Fruit fly (Drosophila melanogaster) whole organism, prepupa: ENCODE data around the gene dhd.

Experiments
- Blimp-1 ChIP-seq: fragments of 200-800 bp; sonication (Bioruptor generic); optimal IDR thresholded peaks from 3 replicates; lab custom pipeline; 2017; ENCODE audit warnings: missing biosample characterization, missing genetic modification characterization, mild to moderate bottlenecking, moderate library complexity, missing genetic modification reagents
- CG10631 ChIP-seq: fragments of 200-800 bp; sonication (Bioruptor generic); optimal IDR thresholded peaks from 2 replicates; lab custom pipeline; 2016; ENCODE audit warnings: missing biosample characterization, missing genetic modification characterization
- CG10669 ChIP-seq: fragments of 200-800 bp; sonication (Bioruptor generic); optimal IDR thresholded peaks from 3 replicates; lab custom pipeline; 2018; ENCODE audit warnings: missing biosample characterization, mild to moderate bottlenecking, missing genetic modification characterization, moderate library complexity
- CG11294 ChIP-seq: fragments of 200-800 bp; sonication (Bioruptor generic); IDR thresholded peaks from 2 replicates; pipeline ENCODE4 v1.3.6; 2022; ENCODE audit warnings: missing biosample characterization, missing genetic modification characterization
- CG11762 ChIP-seq: fragments of 200-800 bp; sonication (Bioruptor generic); optimal IDR thresholded peaks from 3 replicates; lab custom pipeline; 2016; ENCODE audit warnings: missing biosample characterization, missing genetic modification characterization; ENCODE audit not compliant: insufficient read depth
- CG15336 ChIP-seq: fragments of 200-800 bp; sonication (Bioruptor generic); IDR thresholded peaks from 2 replicates; pipeline ENCODE4 v1.3.6; 2022; ENCODE audit warnings: missing biosample characterization, missing genetic modification characterization
- CG1621 ChIP-seq: fragments of 200-800 bp; sonication (Bioruptor generic); optimal IDR thresholded peaks from 3 replicates; lab custom pipeline; 2018; ENCODE audit warnings: missing biosample characterization, mild to moderate bottlenecking, missing genetic modification characterization
- CG3032 ChIP-seq: fragments of 200-800 bp; optimal IDR thresholded peaks from 2 replicates; lab custom pipeline; 2019; ENCODE audit warnings: missing biosample characterization, mild to moderate bottlenecking, missing genetic modification characterization, moderate library complexity
- CG31627 ChIP-seq: fragments of 200-800 bp; sonication (Bioruptor generic); optimal IDR thresholded peaks from 3 replicates; lab custom pipeline; 2016; ENCODE audit warnings: missing biosample characterization, missing genetic modification characterization
- CG32006 ChIP-seq: fragments of 200-800 bp; sonication (Bioruptor generic); optimal IDR thresholded peaks from 3 replicates; lab custom pipeline; 2017; ENCODE audit warnings: missing biosample characterization, mild to moderate bottlenecking, missing genetic modification characterization
- CG34406 ChIP-seq: fragments of 200-800 bp; sonication (Bioruptor generic); optimal IDR thresholded peaks from 3 replicates; lab custom pipeline; 2016; ENCODE audit warnings: missing biosample characterization, missing genetic modification characterization
- CG3919 ChIP-seq: fragments of 200-800 bp; sonication (Bioruptor generic); optimal IDR thresholded peaks from 3 replicates; lab custom pipeline; 2016; ENCODE audit warnings: missing biosample characterization, missing genetic modification characterization
- CG4318 ChIP-seq: fragments of 200-800 bp; sonication (Bioruptor generic); optimal IDR thresholded peaks from 3 replicates; lab custom pipeline; 2017; ENCODE audit warnings: missing biosample characterization, mild to moderate bottlenecking, missing genetic modification characterization
- CG6163 ChIP-seq: fragments of 200-800 bp; sonication (Bioruptor generic); IDR thresholded peaks from 3 replicates; pipeline ENCODE4 v1.3.6; 2022; ENCODE audit warnings: missing biosample characterization, missing genetic modification characterization
- CG6276 ChIP-seq: fragments of 200-800 bp; sonication (Bioruptor generic); optimal IDR thresholded peaks from 2 replicates; lab custom pipeline; 2017; ENCODE audit warnings: missing biosample characterization, mild to moderate bottlenecking, missing genetic modification characterization
- CG6792 ChIP-seq: fragments of 200-800 bp; sonication (Bioruptor generic); optimal IDR thresholded peaks from 3 replicates; lab custom pipeline; 2016; ENCODE audit warnings: missing biosample characterization, missing genetic modification characterization
- CG6808 ChIP-seq: fragments of 200-800 bp; sonication (Bioruptor generic); optimal IDR thresholded peaks from 3 replicates; lab custom pipeline; 2017; ENCODE audit warnings: missing biosample characterization, missing genetic modification characterization, mild to moderate bottlenecking, moderate library complexity, missing genetic modification reagents
- CG6854 ChIP-seq: fragments of 200-800 bp; sonication (Bioruptor generic); optimal IDR thresholded peaks from 2 replicates; lab custom pipeline; 2017; ENCODE audit warnings: missing biosample characterization, mild to moderate bottlenecking, missing genetic modification characterization
- CG8119 ChIP-seq: fragments of 200-800 bp; sonication (Bioruptor generic); IDR thresholded peaks from 3 replicates; pipeline ENCODE4 v1.3.6; 2022; ENCODE audit warnings: missing biosample characterization, missing genetic modification characterization
- CG8319 ChIP-seq: fragments of 200-800 bp; sonication (Bioruptor generic); optimal IDR thresholded peaks from 3 replicates; lab custom pipeline; 2016; ENCODE audit warnings: missing biosample characterization, missing genetic modification characterization
- CG8632 ChIP-seq: fragments of 200-800 bp; sonication (Bioruptor generic); optimal IDR thresholded peaks from 3 replicates; lab custom pipeline; 2016; ENCODE audit warnings: missing biosample characterization, missing genetic modification characterization
- Eip75B ChIP-seq: fragments of 200-800 bp; sonication (Bioruptor generic); optimal IDR thresholded peaks from 3 replicates; lab custom pipeline; 2016; ENCODE audit warnings: missing biosample characterization, missing genetic modification characterization
- Eip78C ChIP-seq: fragments of 200-800 bp; sonication (Bioruptor generic); peaks from one replicate; lab custom pipeline; 2016; ENCODE audit warnings: missing biosample characterization, missing genetic modification characterization
- Eip93F ChIP-seq: fragments of 200-800 bp; sonication (Bioruptor generic); optimal IDR thresholded peaks from 2 replicates; lab custom pipeline; 2016; ENCODE audit warnings: missing biosample characterization, mild to moderate bottlenecking, missing genetic modification characterization
- Ets21C ChIP-seq: fragments of 200-800 bp; sonication (Bioruptor generic); optimal IDR thresholded peaks from 3 replicates; lab custom pipeline; 2016; ENCODE audit warnings: missing biosample characterization, missing genetic modification characterization
- Ets96B ChIP-seq: fragments of 200-800 bp; optimal IDR thresholded peaks from 2 replicates; lab custom pipeline; 2019; ENCODE audit warnings: missing biosample characterization, mild to moderate bottlenecking, missing genetic modification characterization, moderate library complexity
- Hr38 ChIP-seq: sonication (Bioruptor generic); optimal IDR thresholded peaks from 2 replicates; lab custom pipeline; 2016; ENCODE audit warnings: missing biosample characterization, missing genetic modification characterization
- Hr39 ChIP-seq: fragments of 200-800 bp; sonication (Bioruptor generic); optimal IDR thresholded peaks from 2 replicates; lab custom pipeline; 2016; ENCODE audit warnings: missing biosample characterization, missing genetic modification characterization
- Hr4 ChIP-seq: fragments of 200-800 bp; sonication (Bioruptor generic); optimal IDR thresholded peaks from 3 replicates; lab custom pipeline; 2016; ENCODE audit warnings: missing biosample characterization, missing genetic modification characterization
- Lpt ChIP-seq: fragments of 200-800 bp; sonication (Bioruptor generic); optimal IDR thresholded peaks from 3 replicates; lab custom pipeline; 2016; ENCODE audit warnings: missing biosample characterization, missing genetic modification characterization
- OdsH ChIP-seq: fragments of 200-800 bp; sonication (Bioruptor generic); optimal IDR thresholded peaks from 3 replicates; lab custom pipeline; 2016; ENCODE audit warnings: missing biosample characterization, missing genetic modification characterization
- Smox ChIP-seq: fragments of 200-800 bp; sonication (Bioruptor generic); optimal IDR thresholded peaks from 3 replicates; lab custom pipeline; 2016; ENCODE audit warnings: missing biosample characterization, missing genetic modification characterization
- Sox102F ChIP-seq: fragments of 200-800 bp; sonication (Bioruptor generic); optimal IDR thresholded peaks from 2 replicates; lab custom pipeline; 2016; ENCODE audit warnings: missing biosample characterization, mild to moderate bottlenecking, missing genetic modification characterization
- Sox14 ChIP-seq: fragments of 200-800 bp; sonication (Bioruptor generic); optimal IDR thresholded peaks from 3 replicates; lab custom pipeline; 2016; ENCODE audit warnings: missing biosample characterization, missing genetic modification characterization
- Sox15 ChIP-seq: fragments of 200-800 bp; sonication (Bioruptor generic); optimal IDR thresholded peaks from 3 replicates; lab custom pipeline; 2016; ENCODE audit warnings: missing biosample characterization, missing genetic modification characterization
- achi ChIP-seq: fragments of 200-800 bp; sonication (Bioruptor generic); optimal IDR thresholded peaks from 3 replicates; lab custom pipeline; 2016; ENCODE audit warnings: missing biosample characterization, missing genetic modification characterization
- acj6 ChIP-seq: fragments of 200-800 bp; sonication (Bioruptor generic); optimal IDR thresholded peaks from 3 replicates; lab custom pipeline; 2016; ENCODE audit warnings: missing biosample characterization, missing genetic modification characterization
- cyc ChIP-seq: fragments of 200-800 bp; sonication (Bioruptor generic); optimal IDR thresholded peaks from 3 replicates; lab custom pipeline; 2016; ENCODE audit warnings: missing biosample characterization, missing genetic modification characterization
- dac ChIP-seq: fragments of 200-800 bp; sonication (Bioruptor generic); optimal IDR thresholded peaks from 2 replicates; lab custom pipeline; 2017; ENCODE audit warnings: missing biosample characterization, mild to moderate bottlenecking, missing genetic modification characterization
- dsx ChIP-seq: fragments of 200-800 bp; optimal IDR thresholded peaks from 3 replicates; lab custom pipeline; 2019; ENCODE audit warnings: missing biosample characterization, mild to moderate bottlenecking, missing genetic modification characterization, moderate library complexity; ENCODE audit not compliant: poor library complexity, severe bottlenecking
- eg ChIP-seq: fragments of 200-800 bp; sonication (Bioruptor generic); IDR thresholded peaks from 3 replicates; pipeline ENCODE4 v1.3.6; 2022; ENCODE audit warnings: missing biosample characterization, missing genetic modification characterization
- esn ChIP-seq: fragments of 200-800 bp; sonication (Bioruptor generic); optimal IDR thresholded peaks from 2 replicates; lab custom pipeline; 2016; ENCODE audit warnings: missing biosample characterization, mild to moderate bottlenecking, missing genetic modification characterization, moderate library complexity
- fd59A ChIP-seq: fragments of 200-800 bp; sonication (Bioruptor generic); optimal IDR thresholded peaks from 2 replicates; lab custom pipeline; 2017; ENCODE audit warnings: missing biosample characterization, mild to moderate bottlenecking, missing genetic modification characterization, missing genetic modification reagents
- fd85E ChIP-seq: fragments of 200-800 bp; sonication (Bioruptor generic); optimal IDR thresholded peaks from 3 replicates; lab custom pipeline; 2016; ENCODE audit warnings: missing biosample characterization, missing genetic modification characterization
- fkh ChIP-seq: fragments of 200-800 bp; sonication (Bioruptor generic); optimal IDR thresholded peaks from 3 replicates; lab custom pipeline; 2017; ENCODE audit warnings: missing biosample characterization, mild to moderate bottlenecking, missing genetic modification characterization, moderate library complexity
- lz ChIP-seq: fragments of 200-800 bp; sonication (Bioruptor generic); optimal IDR thresholded peaks from 3 replicates; lab custom pipeline; 2016; ENCODE audit warnings: missing biosample characterization, missing genetic modification characterization
- net ChIP-seq: fragments of 200-800 bp; sonication (Bioruptor generic); optimal IDR thresholded peaks from 3 replicates; lab custom pipeline; 2016; ENCODE audit warnings: missing biosample characterization, missing genetic modification characterization
- pdm3 ChIP-seq: fragments of 200-800 bp; sonication (Bioruptor generic); optimal IDR thresholded peaks from 3 replicates; lab custom pipeline; 2016; ENCODE audit warnings: missing biosample characterization, missing genetic modification characterization
- salr ChIP-seq, 2 experiments: fragments of 200-800 bp; sonication (Bioruptor generic); optimal IDR thresholded peaks; 3 replicates each; lab custom pipeline; 2016 to 2018; ENCODE audit warnings: missing biosample characterization in 2 of 2, missing genetic modification characterization in 2 of 2, mild to moderate bottlenecking in 1 of 2
- ss ChIP-seq, 2 experiments: fragments of 200-800 bp; sonication (Bioruptor generic); optimal IDR thresholded peaks; 2 replicates in 1 of 2; 3 replicates in 1 of 2; lab custom pipeline; 2017 to 2018; ENCODE audit warnings: mild to moderate bottlenecking in 2 of 2, missing biosample characterization in 2 of 2, missing genetic modification characterization in 2 of 2, moderate library complexity in 1 of 2
- svp ChIP-seq: fragments of 200-800 bp; sonication (Bioruptor generic); peaks from one replicate; lab custom pipeline; 2016; ENCODE audit warnings: missing biosample characterization, missing genetic modification characterization
- vri ChIP-seq: fragments of 200-800 bp; sonication (Bioruptor generic); optimal IDR thresholded peaks from 3 replicates; lab custom pipeline; 2016; ENCODE audit warnings: missing biosample characterization, mild to moderate bottlenecking, missing genetic modification characterization

The dhd gene

DNA sequence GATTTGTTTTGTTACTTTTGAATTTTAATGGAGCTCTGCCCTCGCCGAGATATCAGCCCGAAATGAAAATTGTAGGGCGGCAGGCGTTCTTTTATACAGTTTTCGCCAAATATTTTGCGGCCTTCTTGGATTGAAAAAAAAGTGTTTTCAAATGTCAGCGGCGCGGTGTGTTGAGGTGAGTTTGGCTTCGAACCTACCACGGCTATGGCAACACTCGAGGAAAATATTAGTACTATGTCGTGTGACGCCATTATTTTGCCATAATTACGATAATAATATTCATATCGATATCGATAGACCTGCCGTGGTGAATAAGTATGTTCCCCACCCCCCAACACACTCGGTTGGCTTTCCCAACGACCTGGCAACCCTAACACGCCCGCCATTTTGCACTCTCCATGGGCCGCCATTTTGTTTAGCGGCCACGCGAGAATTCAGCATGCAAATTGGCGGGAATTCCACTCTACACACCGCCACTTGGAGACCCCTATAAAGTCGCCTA is at the start of gene dhd, which contains the start of gene TrxT:
dhd (plus strand) TSS at position 334 of the 502 bp plus-strand sequence.
TrxT (minus strand) TSS at position 51 of the 502 bp plus-strand sequence.
- TF ChIP-seq dac (GFP tag; lab: Kevin White, UChicago) (no peak), CG31627 (GFP tag; lab: Kevin White, UChicago) (no peak), salr (GFP tag; optimal IDR thresholded peaks at IDR 0.05; lab: Kevin White, UChicago) (peak in 1 of 2 experiments; percentile 29), pdm3 (GFP tag; lab: Kevin White, UChicago) (no peak), CG6808 (GFP tag; lab: Kevin White, UChicago) (no peak), CG4318 (GFP tag; lab: Kevin White, UChicago) (no peak), Sox14 (GFP tag; lab: Kevin White, UChicago) (no peak), Lpt (GFP tag; lab: Kevin White, UChicago) (no peak), fd85E (GFP tag; lab: Kevin White, UChicago) (no peak), Ets96B (peak; percentile 21), net (GFP tag; lab: Kevin White, UChicago) (no peak), CG6276 (GFP tag; lab: Kevin White, UChicago) (no peak), achi (no peak), esn (GFP tag; lab: Kevin White, UChicago) (peak; percentile 29), Eip75B (GFP tag; lab: Kevin White, UChicago) (no peak), Smox (GFP tag; lab: Kevin White, UChicago) (no peak), Sox15 (GFP tag; lab: Kevin White, UChicago) (no peak), CG10631 (GFP tag; lab: Kevin White, UChicago) (no peak), CG11762 (GFP tag; lab: Kevin White, UChicago) (no peak), CG8119 (peak; percentile 36; the same call in 1 of the 3 replicates), CG10669 (GFP tag; lab: Kevin White, UChicago) (no peak), CG6163 (GFP tag; lab: Robert Waterston, UW) (peak; percentile 67), Hr39 (GFP tag; lab: Kevin White, UChicago) (no peak), vri (GFP tag; lab: Kevin White, UChicago) (no peak), CG11294 (GFP tag; lab: Robert Waterston, UW) (peak; percentile 22; the same call in 1 of the 2 replicates), ss (GFP tag; optimal IDR thresholded peaks at IDR 0.05; lab: Kevin White, UChicago) (no peak), CG6792 (GFP tag; lab: Kevin White, UChicago) (peak; percentile 10), Blimp-1 (GFP tag; lab: Kevin White, UChicago) (no peak), Eip78C (GFP tag; lab: Kevin White, UChicago) (peak; percentile 48), CG15336 (GFP tag; lab: Robert Waterston, UW) (no peak), Sox102F (GFP tag; lab: Kevin White, UChicago) (no peak), CG6854 (GFP tag; lab: Kevin White, UChicago) (peak; percentile 13), cyc (GFP tag; lab: Kevin White, UChicago) (peak; percentile 22), CG3032 (tag; lab: Kevin White, UChicago) (peak; percentile 95), lz (GFP tag; lab: Kevin White, UChicago) (no peak), OdsH (no peak), CG8319 (GFP tag; lab: Kevin White, UChicago) (no peak), CG1621 (tag; lab: Kevin White, UChicago) (peak; percentile 50), Hr4 (no peak), CG32006 (no peak), Ets21C (GFP tag; lab: Kevin White, UChicago) (no peak), dsx (no peak), fd59A (GFP tag; lab: Kevin White, UChicago) (peak; percentile 12), eg (GFP tag; lab: Robert Waterston, UW) (peak; percentile 77), fkh (GFP tag; lab: Kevin White, UChicago) (no peak), Hr38 (no peak), Eip93F (no peak), CG8632 (GFP tag; lab: Kevin White, UChicago) (no peak), acj6 (no peak), CG3919 (peak; percentile 59), svp (GFP tag; lab: Kevin White, UChicago) (no peak), CG34406 (GFP tag; lab: Kevin White, UChicago) (no peak)
